Worm (Caenorhabditis elegans): ENCODE measurements around the gene oct-2.

Gene oct-2

DNA sequence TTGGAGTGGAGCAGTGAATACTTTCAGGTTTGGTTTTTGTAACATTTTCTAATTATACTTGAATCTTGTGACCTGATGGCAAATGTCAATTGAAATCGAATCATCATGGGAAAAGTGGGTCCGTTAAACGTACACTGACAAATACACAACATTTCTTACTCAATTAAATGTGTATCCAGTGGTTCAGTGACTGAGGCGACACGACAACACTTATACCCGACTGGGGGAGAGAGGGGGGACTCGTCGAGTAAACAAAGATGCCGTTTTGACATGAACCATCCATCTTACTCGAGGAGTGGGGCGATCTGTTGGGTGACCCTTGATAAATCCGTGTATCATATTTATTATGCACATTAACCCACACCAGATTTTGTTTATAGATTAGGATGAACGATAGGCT, 22.6 kb downstream of the oct-2 start:
- TF ChIP-seq nhr-71 (tag; optimal IDR thresholded peaks at IDR 0.05) (peak; percentile 25), dsc-1 (tag; optimal IDR thresholded peaks at IDR 0.05) (peak; percentile 46), lin-39 (tag; optimal IDR thresholded peaks at IDR 0.05) (no peak), ceh-63 (GFP tag; optimal IDR thresholded peaks at IDR 0.05) (no peak), efl-1 (optimal IDR thresholded peaks at IDR 0.05) (no peak), efl-1 (GFP tag; optimal IDR thresholded peaks at IDR 0.05 in 1 of 2) (peak in 1 of 2 experiments; percentile 39), lin-14 (GFP tag; optimal IDR thresholded peaks at IDR 0.05) (peak; percentile 33), mdl-1 (tag; optimal IDR thresholded peaks at IDR 0.05) (no peak), ztf-11 (tag; optimal IDR thresholded peaks at IDR 0.05) (peak in 1 of 2 experiments; percentile 37), vab-15 (tag; optimal IDR thresholded peaks at IDR 0.05) (peak; percentile 10), fkh-4 (tag; optimal IDR thresholded peaks at IDR 0.05; ENCODE audit: borderline replicate concordance) (no peak)

ce11 chrX:11370090-11370489, 23.8 kb downstream of the oct-2 start:
- TF ChIP-seq ets-5 (GFP tag; IDR thresholded peaks at IDR 0.05) (no peak), elt-2 (tag; optimal IDR thresholded peaks at IDR 0.05) (no peak), snu-23 (GFP tag; optimal IDR thresholded peaks at IDR 0.05) (no peak), sup-37 (GFP tag; optimal IDR thresholded peaks at IDR 0.05) (no peak), unc-98 (GFP tag; IDR thresholded peaks at IDR 0.05) (no peak), nhr-11 (tag; optimal IDR thresholded peaks at IDR 0.05) (no peak), nhr-47 (tag; optimal IDR thresholded peaks at IDR 0.05) (no peak), ceh-90 (tag; optimal IDR thresholded peaks at IDR 0.05) (no peak), nhr-84 (tag; optimal IDR thresholded peaks at IDR 0.05) (no peak)

DNA sequence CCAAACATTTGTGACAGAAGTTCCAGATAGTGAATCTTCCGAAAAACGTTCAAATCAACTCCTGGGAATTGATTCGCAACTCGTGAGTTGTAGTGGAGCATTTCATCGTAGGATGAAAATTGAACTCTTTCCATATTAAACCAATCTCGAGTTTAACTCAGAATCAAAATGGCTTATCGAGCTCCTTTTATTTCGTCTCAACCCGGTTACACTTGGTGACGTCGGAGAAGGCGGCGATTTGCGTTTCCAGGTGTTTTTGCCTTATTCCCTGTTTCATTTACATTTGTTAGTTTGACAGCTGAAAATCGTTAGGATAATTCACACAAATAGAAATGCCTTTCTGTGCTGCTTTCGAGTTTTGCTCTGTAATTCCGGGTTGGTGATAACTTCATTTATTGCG, 29.3 kb downstream of the oct-2 start, which contains the start of gene F42E11.3:
F42E11.3 (minus strand) TSS at position 101 of the 400 bp plus-strand sequence.
- TF ChIP-seq hlh-4 (tag; optimal IDR thresholded peaks at IDR 0.05) (peak; percentile 66), snu-23 (GFP tag; optimal IDR thresholded peaks at IDR 0.05) (no peak), dsc-1 (tag; optimal IDR thresholded peaks at IDR 0.05) (peak; percentile 23)

DNA sequence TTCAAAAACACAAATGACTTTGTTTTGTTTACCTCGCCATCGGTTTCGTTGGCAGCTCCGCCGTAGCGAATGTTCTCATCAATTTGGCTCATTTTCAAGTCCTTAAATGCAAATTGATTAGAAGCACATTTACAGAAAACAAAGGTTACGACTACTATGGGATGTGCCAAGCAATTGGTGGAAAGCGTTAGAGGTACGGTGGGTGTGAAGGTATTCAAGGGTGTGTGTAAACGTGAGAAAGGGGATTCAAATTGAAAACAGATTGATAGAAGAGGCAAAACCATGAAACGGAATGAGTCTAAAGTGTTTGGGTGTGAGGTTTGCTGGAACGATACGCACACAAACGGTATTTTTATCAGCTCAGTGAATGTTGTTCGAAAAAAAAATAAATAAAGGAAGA, 31.1 kb downstream of the oct-2 start, which contains the start of gene tni-1:
tni-1 (minus strand) TSS at position 101 of the 400 bp plus-strand sequence.
- no peak for TF ChIP-seq isw-1 (GFP tag; IDR thresholded peaks at IDR 0.05)
- TF ChIP-seq ztf-4 (tag; optimal IDR thresholded peaks at IDR 0.05): no peak
- TF ChIP-seq nhr-84 (tag; optimal IDR thresholded peaks at IDR 0.05): no peak
- TF ChIP-seq C16A3.4 (tag; optimal IDR thresholded peaks at IDR 0.05): no peak
- no peak for TF ChIP-seq alr-1 (tag; optimal IDR thresholded peaks at IDR 0.05; ENCODE audit: borderline replicate concordance)
- no peak for TF ChIP-seq lsy-2 (tag; optimal IDR thresholded peaks at IDR 0.05)
- no peak for TF ChIP-seq aha-1 (tag; optimal IDR thresholded peaks at IDR 0.05)
- TF ChIP-seq ces-1 (GFP tag; optimal IDR thresholded peaks at IDR 0.05): no peak
- TF ChIP-seq ceh-90 (tag; optimal IDR thresholded peaks at IDR 0.05): no peak
- no peak for TF ChIP-seq unc-98 (GFP tag; IDR thresholded peaks at IDR 0.05)
- no peak for TF ChIP-seq pag-3 (tag; optimal IDR thresholded peaks at IDR 0.05; ENCODE audit: borderline replicate concordance, insufficient read depth)
- no peak for TF ChIP-seq C04F5.9 (tag; optimal IDR thresholded peaks at IDR 0.05)
- TF ChIP-seq unc-30 (tag; optimal IDR thresholded peaks at IDR 0.05): no peak
- TF ChIP-seq zip-4 (GFP tag; optimal IDR thresholded peaks at IDR 0.05): no peak
- no peak for TF ChIP-seq sox-4 (tag; optimal IDR thresholded peaks at IDR 0.05)
- TF ChIP-seq Y116A8C.19 (tag; optimal IDR thresholded peaks at IDR 0.05; ENCODE audit: borderline replicate concordance): no peak
- TF ChIP-seq lin-14 (GFP tag; optimal IDR thresholded peaks at IDR 0.05): no peak
- TF ChIP-seq tlp-1 (tag; optimal IDR thresholded peaks at IDR 0.05): no peak
- no peak for TF ChIP-seq ztf-11 (tag; optimal IDR thresholded peaks at IDR 0.05)
